Fruit fly (Drosophila melanogaster): ENCODE data around the gene CG5254.
A peak's percentile ranks its signal among the peaks of the same experiment; 100 is the strongest.

CG5254 gene

dm6 chrX:768480-769123, 18.5 kb downstream of the CG5254 start:
- TF ChIP-seq Mio (GFP tag; optimal IDR thresholded peaks at IDR 0.05) (no peak), br (GFP tag; optimal IDR thresholded peaks at IDR 0.05) (no peak), CG32264 (GFP tag; optimal IDR thresholded peaks at IDR 0.05) (no peak), lola (GFP tag; optimal IDR thresholded peaks at IDR 0.05) (no peak)

dm6 chrX:769639-770124, 19.5 kb downstream of the CG5254 start, which contains the start of gene fz3:
Gene fz3, plus strand, starts transcription at chrX:769945.
- TF ChIP-seq br (GFP tag; optimal IDR thresholded peaks at IDR 0.05): peak; percentile 77
- peak; percentile 58 for TF ChIP-seq CG32264 (GFP tag; optimal IDR thresholded peaks at IDR 0.05)
- no peak for TF ChIP-seq Hr78 (GFP tag; optimal IDR thresholded peaks at IDR 0.05)
- peak; percentile 34 for TF ChIP-seq CG9705 (GFP tag; optimal IDR thresholded peaks at IDR 0.05)
- no peak for TF ChIP-seq sv (GFP tag; optimal IDR thresholded peaks at IDR 0.05)
- no peak for TF ChIP-seq Dfd (GFP tag; optimal IDR thresholded peaks at IDR 0.05)
- TF ChIP-seq jim (GFP tag; optimal IDR thresholded peaks at IDR 0.05): no peak
- no peak for TF ChIP-seq CrebA (GFP tag; optimal IDR thresholded peaks at IDR 0.05; ENCODE audit: borderline replicate concordance)
- TF ChIP-seq Hr83 (GFP tag; optimal IDR thresholded peaks at IDR 0.05; ENCODE audit: poor library complexity, severe bottlenecking): peak; percentile 73
- no peak for TF ChIP-seq pan (optimal IDR thresholded peaks at IDR 0.05)
- TF ChIP-seq Hnf4 (GFP tag; optimal IDR thresholded peaks at IDR 0.05): peak; percentile 71
- TF ChIP-seq Dif (GFP tag; optimal IDR thresholded peaks at IDR 0.05; ENCODE audit: partially characterized antibody): peak; percentile 42
- TF ChIP-seq brk (GFP tag; optimal IDR thresholded peaks at IDR 0.05): no peak
- TF ChIP-seq dmrt93B (GFP tag; optimal IDR thresholded peaks at IDR 0.05): peak; percentile 32
- peak; percentile 67 for TF ChIP-seq Jra (GFP tag; optimal IDR thresholded peaks at IDR 0.05)
- TF ChIP-seq foxo (GFP tag; optimal IDR thresholded peaks at IDR 0.05): peak in 1 of 2 experiments; percentile 78
- no peak for TF ChIP-seq Myc (optimal IDR thresholded peaks at IDR 0.05)
- no peak for TF ChIP-seq dsf (GFP tag; optimal IDR thresholded peaks at IDR 0.05; ENCODE audit: borderline replicate concordance)
- TF ChIP-seq Mio (GFP tag; optimal IDR thresholded peaks at IDR 0.05): no peak
- no peak for TF ChIP-seq GATAd (GFP tag; optimal IDR thresholded peaks at IDR 0.05)
- peak; percentile 63 for TF ChIP-seq woc (GFP tag; optimal IDR thresholded peaks at IDR 0.05)
- peak; percentile 88 for TF ChIP-seq fru (GFP tag; optimal IDR thresholded peaks at IDR 0.05)
- no peak for TF ChIP-seq Abd-B (GFP tag; optimal IDR thresholded peaks at IDR 0.05)
- TF ChIP-seq HLH106 (tag; optimal IDR thresholded peaks at IDR 0.05): peak; percentile 76
- peak; percentile 82 for TF ChIP-seq h (GFP tag; optimal IDR thresholded peaks at IDR 0.05)
- peak; percentile 74 for TF ChIP-seq ey (GFP tag; optimal IDR thresholded peaks at IDR 0.05)
- TF ChIP-seq dl (GFP tag; optimal IDR thresholded peaks at IDR 0.05; ENCODE audit: insufficient read depth in 1 of 2, partially characterized antibody in 2 of 2): no peak
- TF ChIP-seq lola (GFP tag; optimal IDR thresholded peaks at IDR 0.05): no peak
- TF ChIP-seq rgr (GFP tag; optimal IDR thresholded peaks at IDR 0.05): peak; percentile 78
- no peak for TF ChIP-seq usp (GFP tag; optimal IDR thresholded peaks at IDR 0.05)
- peak; percentile 64 for TF ChIP-seq OdsH (GFP tag; optimal IDR thresholded peaks at IDR 0.05)
- no peak for TF ChIP-seq tai (GFP tag; optimal IDR thresholded peaks at IDR 0.05)
- TF ChIP-seq sage (GFP tag; optimal IDR thresholded peaks at IDR 0.05): no peak
- no peak for TF ChIP-seq Rel (GFP tag; optimal IDR thresholded peaks at IDR 0.05)
- TF ChIP-seq Rel (tag; optimal IDR thresholded peaks at IDR 0.05): peak; percentile 37
- TF ChIP-seq Vsx2 (GFP tag; optimal IDR thresholded peaks at IDR 0.05; ENCODE audit: partially characterized antibody): no peak
- no peak for TF ChIP-seq N (GFP tag; optimal IDR thresholded peaks at IDR 0.05)
- TF ChIP-seq psq (GFP tag; optimal IDR thresholded peaks at IDR 0.05): peak; percentile 77
- TF ChIP-seq Sp1 (GFP tag; optimal IDR thresholded peaks at IDR 0.05): peak; percentile 75

All from whole organism, wandering third instar larva.